Worm (Caenorhabditis elegans) whole organism, L1 larva: ENCODE data around the gene cyp-13A4.

ENCODE experiments used
- C16A3.4 ChIP-seq: fragments of 150-350 bp; optimal IDR thresholded peaks from 2 replicates; lab custom pipeline; 2014; ENCODE audit warnings: missing biosample characterization, missing genetic modification characterization
- C34B4.2 ChIP-seq: sonication (generic microtip); optimal IDR thresholded peaks from 2 replicates; lab custom pipeline; 2017; ENCODE audit warnings: mild to moderate bottlenecking, missing genetic modification characterization, missing compliant biosample characterization
- alr-1 ChIP-seq: fragments of 200-800 bp; sonication (Bioruptor generic); optimal IDR thresholded peaks from 2 replicates; lab custom pipeline; 2018; ENCODE audit warnings: borderline replicate concordance, mild to moderate bottlenecking, missing genetic modification characterization, missing compliant biosample characterization
- aly-2 ChIP-seq: fragments of 150-350 bp; optimal IDR thresholded peaks from 2 replicates; lab custom pipeline; 2014; ENCODE audit warnings: missing biosample characterization, missing genetic modification characterization
- ceh-63 ChIP-seq: fragments of 200-800 bp; sonication (Bioruptor generic); optimal IDR thresholded peaks from 2 replicates; lab custom pipeline; 2018; ENCODE audit warnings: mild to moderate bottlenecking, missing genetic modification characterization, missing compliant biosample characterization
- ceh-8 ChIP-seq: fragments of 200-800 bp; sonication (Bioruptor generic); optimal IDR thresholded peaks from 2 replicates; lab custom pipeline; 2018; ENCODE audit warnings: mild to moderate bottlenecking, missing genetic modification characterization, moderate library complexity, missing compliant biosample characterization
- ceh-88 ChIP-seq: fragments of 200-800 bp; sonication (Bioruptor generic); IDR thresholded peaks from 2 replicates; pipeline ENCODE4 v1.3.6; 2022; ENCODE audit warnings: missing genetic modification characterization, missing compliant biosample characterization
- ces-1 ChIP-seq: fragments of 150-350 bp; optimal IDR thresholded peaks from 2 replicates; lab custom pipeline; 2014; ENCODE audit warnings: missing biosample characterization, missing genetic modification reagents, missing genetic modification characterization
- dpl-1 ChIP-seq, 3 experiments: fragments of 150-350 bp in 2 of 3; sonication (generic microtip) in 1 of 3; optimal IDR thresholded peaks; 2 replicates each; lab custom pipeline; 2014 to 2017; ENCODE audit warnings: missing biosample characterization in 3 of 3, missing genetic modification characterization in 3 of 3, missing genetic modification reagents in 3 of 3
- dsc-1 ChIP-seq: sonication (generic microtip); optimal IDR thresholded peaks from 2 replicates; lab custom pipeline; 2016; ENCODE audit warnings: mild to moderate bottlenecking, missing genetic modification characterization, missing compliant biosample characterization
- efl-1 ChIP-seq, 4 experiments: fragments of 150-350 bp; optimal IDR thresholded peaks in 3 of 4; peaks in 1 of 4; 1 replicate in 1 of 4; 2 replicates in 3 of 4; lab custom pipeline; 2014; ENCODE audit warnings: missing biosample characterization in 2 of 4, missing genetic modification characterization in 2 of 4, missing genetic modification reagents in 2 of 4
- elt-2 ChIP-seq: sonication (generic microtip); optimal IDR thresholded peaks from 2 replicates; lab custom pipeline; 2016; ENCODE audit warnings: missing genetic modification characterization, mild to moderate bottlenecking, inconsistent platforms, missing compliant biosample characterization, missing genetic modification reagents
- ets-5 ChIP-seq: fragments of 200-800 bp; sonication (Bioruptor generic); IDR thresholded peaks from 2 replicates; pipeline ENCODE4 v1.3.6; 2022; ENCODE audit warnings: missing genetic modification characterization, missing compliant biosample characterization
- fkh-4 ChIP-seq: sonication (generic microtip); optimal IDR thresholded peaks from 2 replicates; lab custom pipeline; 2016; ENCODE audit warnings: missing compliant biosample characterization, missing genetic modification characterization, borderline replicate concordance
- fkh-8 ChIP-seq: sonication (generic microtip); optimal IDR thresholded peaks from 2 replicates; lab custom pipeline; 2016; ENCODE audit warnings: mild to moderate bottlenecking, missing genetic modification characterization, missing compliant biosample characterization
- fos-1 ChIP-seq: fragments of 150-350 bp; optimal IDR thresholded peaks from 2 replicates; lab custom pipeline; 2014; ENCODE audit warnings: missing biosample characterization, missing genetic modification characterization
- grh-1 ChIP-seq: fragments of 200-800 bp; sonication (Bioruptor generic); IDR thresholded peaks from 2 replicates; pipeline ENCODE4 v1.3.6; 2022; ENCODE audit warnings: missing genetic modification reagents, missing genetic modification characterization, missing compliant biosample characterization
- hlh-17 ChIP-seq: fragments of 200-800 bp; sonication (Bioruptor generic); optimal IDR thresholded peaks from 2 replicates; lab custom pipeline; 2018; ENCODE audit warnings: missing genetic modification characterization, mild to moderate bottlenecking, missing compliant biosample characterization, moderate library complexity, borderline replicate concordance
- hpl-2 ChIP-seq: fragments of 150-350 bp; optimal IDR thresholded peaks from 2 replicates; lab custom pipeline; 2014; ENCODE audit warnings: missing biosample characterization, missing genetic modification reagents, missing genetic modification characterization
- jun-1 ChIP-seq: fragments of 150-350 bp; optimal IDR thresholded peaks from 2 replicates; lab custom pipeline; 2014; ENCODE audit warnings: missing biosample characterization, missing genetic modification reagents, missing genetic modification characterization
- lin-14 ChIP-seq: fragments of 200-800 bp; sonication (Bioruptor generic); optimal IDR thresholded peaks from 2 replicates; lab custom pipeline; 2018; ENCODE audit warnings: mild to moderate bottlenecking, missing genetic modification characterization, moderate library complexity, missing compliant biosample characterization
- lin-15B ChIP-seq: fragments of 150-350 bp; sonication (generic microtip); optimal IDR thresholded peaks from 3 replicates; lab custom pipeline; 2014; ENCODE audit warnings: missing biosample characterization, missing genetic modification characterization
- lin-35 ChIP-seq, 2 experiments: fragments of 150-350 bp; optimal IDR thresholded peaks; 2 replicates each; lab custom pipeline; 2014; ENCODE audit warnings: missing biosample characterization in 2 of 2, missing genetic modification characterization in 2 of 2, missing genetic modification reagents in 2 of 2
- lin-39 ChIP-seq: fragments of 150-350 bp; optimal IDR thresholded peaks from 2 replicates; lab custom pipeline; 2014; ENCODE audit warnings: missing biosample characterization, missing genetic modification reagents, missing genetic modification characterization
- lir-3 ChIP-seq: sonication (generic microtip); optimal IDR thresholded peaks from 2 replicates; lab custom pipeline; 2016; ENCODE audit warnings: mild to moderate bottlenecking, missing genetic modification characterization, moderate library complexity, missing compliant biosample characterization; ENCODE audit not compliant: poor library complexity
- lsy-2 ChIP-seq, 2 experiments: fragments of 150-350 bp; optimal IDR thresholded peaks; 2 replicates each; lab custom pipeline; 2014; ENCODE audit warnings: missing biosample characterization in 2 of 2, missing genetic modification characterization in 2 of 2
- nhr-11 ChIP-seq: fragments of 150-350 bp; optimal IDR thresholded peaks from 2 replicates; lab custom pipeline; 2014; ENCODE audit warnings: missing biosample characterization, missing genetic modification characterization
- nhr-12 ChIP-seq: sonication (generic microtip); optimal IDR thresholded peaks from 2 replicates; lab custom pipeline; 2017; ENCODE audit warnings: missing biosample characterization, missing genetic modification characterization
- nhr-237 ChIP-seq: fragments of 150-350 bp; optimal IDR thresholded peaks from 2 replicates; lab custom pipeline; 2014; ENCODE audit warnings: missing biosample characterization, missing genetic modification characterization
- nhr-28 ChIP-seq: fragments of 150-350 bp; optimal IDR thresholded peaks from 2 replicates; lab custom pipeline; 2014; ENCODE audit warnings: missing biosample characterization, missing genetic modification characterization
- nhr-76 ChIP-seq: sonication (generic microtip); optimal IDR thresholded peaks from 2 replicates; lab custom pipeline; 2017; ENCODE audit warnings: missing biosample characterization, missing genetic modification characterization
- nhr-77 ChIP-seq: fragments of 150-350 bp; optimal IDR thresholded peaks from 2 replicates; lab custom pipeline; 2014; ENCODE audit warnings: missing biosample characterization, missing genetic modification characterization
- pag-3 ChIP-seq: sonication (generic microtip); optimal IDR thresholded peaks from 2 replicates; lab custom pipeline; 2017; ENCODE audit warnings: missing genetic modification characterization, mild to moderate bottlenecking, missing compliant biosample characterization, antibody characterized with exemption, borderline replicate concordance; ENCODE audit not compliant: insufficient read depth
- pax-3 ChIP-seq: fragments of 200-800 bp; sonication (Bioruptor generic); optimal IDR thresholded peaks from 2 replicates; lab custom pipeline; 2018; ENCODE audit warnings: mild to moderate bottlenecking, missing genetic modification characterization, moderate library complexity, missing compliant biosample characterization
- rnt-1 ChIP-seq: sonication (generic microtip); optimal IDR thresholded peaks from 2 replicates; lab custom pipeline; 2016; ENCODE audit warnings: mild to moderate bottlenecking, missing genetic modification characterization, moderate library complexity, missing compliant biosample characterization
- skn-1 ChIP-seq: fragments of 150-350 bp; optimal IDR thresholded peaks from 2 replicates; lab custom pipeline; 2014; ENCODE audit warnings: missing biosample characterization, missing genetic modification characterization
- snu-23 ChIP-seq: sonication (generic microtip); optimal IDR thresholded peaks from 2 replicates; lab custom pipeline; 2016; ENCODE audit warnings: missing genetic modification characterization, missing compliant biosample characterization
- sox-4 ChIP-seq: sonication (generic microtip); optimal IDR thresholded peaks from 2 replicates; lab custom pipeline; 2016; ENCODE audit warnings: missing genetic modification characterization, missing compliant biosample characterization
- swsn-7 ChIP-seq: sonication (generic microtip); optimal IDR thresholded peaks from 2 replicates; lab custom pipeline; 2016; ENCODE audit warnings: missing genetic modification characterization, missing compliant biosample characterization
- unc-130 ChIP-seq: fragments of 150-350 bp; optimal IDR thresholded peaks from 2 replicates; lab custom pipeline; 2017; ENCODE audit warnings: missing biosample characterization, missing genetic modification characterization, inconsistent platforms
- unc-30 ChIP-seq: sonication (generic microtip); optimal IDR thresholded peaks from 2 replicates; lab custom pipeline; 2017; ENCODE audit warnings: missing biosample characterization, missing genetic modification characterization
- vab-15 ChIP-seq: sonication (generic microtip); optimal IDR thresholded peaks from 2 replicates; lab custom pipeline; 2017; ENCODE audit warnings: missing genotype, mild to moderate bottlenecking, missing genetic modification characterization, missing compliant biosample characterization
- xbp-1 ChIP-seq: sonication (generic microtip); optimal IDR thresholded peaks from 2 replicates; lab custom pipeline; 2016; ENCODE audit warnings: missing genetic modification characterization, missing compliant biosample characterization
- zip-4 ChIP-seq: fragments of 200-800 bp; sonication (Bioruptor generic); optimal IDR thresholded peaks from 2 replicates; lab custom pipeline; 2018; ENCODE audit warnings: mild to moderate bottlenecking, missing genetic modification characterization, moderate library complexity, missing compliant biosample characterization
- ztf-4 ChIP-seq: fragments of 150-350 bp; optimal IDR thresholded peaks from 2 replicates; lab custom pipeline; 2014; ENCODE audit warnings: missing biosample characterization, missing genetic modification characterization

cyp-13A4 gene

DNA sequence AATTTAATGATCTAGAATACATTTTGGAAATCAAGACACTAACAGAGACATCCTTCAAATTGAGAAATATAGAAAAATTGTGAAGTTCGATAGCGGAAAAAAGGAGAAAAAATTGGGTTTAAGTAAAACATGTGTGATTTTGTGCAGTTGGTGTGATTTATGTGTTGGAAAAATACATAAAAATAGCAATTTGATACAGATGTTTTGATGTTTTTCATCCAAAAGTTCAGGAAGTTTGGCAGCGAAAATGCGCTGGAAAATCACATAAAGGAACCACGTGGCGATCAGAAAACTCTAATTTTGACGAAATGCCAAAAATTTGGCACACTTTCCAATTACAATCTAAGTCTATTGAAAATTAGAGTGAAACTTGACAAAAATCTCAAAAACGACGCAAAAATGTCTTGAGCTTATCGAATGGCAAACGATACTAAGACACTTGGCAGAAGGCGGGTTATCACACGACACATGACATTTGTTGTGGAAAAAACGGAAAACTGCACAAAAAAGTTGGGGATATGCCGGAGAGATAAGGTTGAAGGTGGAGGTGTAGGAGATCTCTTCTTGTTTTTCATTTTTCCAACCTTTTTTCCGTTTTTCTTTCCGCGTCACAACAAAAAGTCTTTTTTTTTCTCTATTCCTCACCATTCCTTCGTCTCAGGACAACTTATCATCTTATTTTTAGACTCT lies 23.5 kb downstream of the cyp-13A4 start, which contains the start of gene ZK1321.4:
TSS of gene ZK1321.4 (minus strand) at position 51 of the 690 bp plus-strand sequence.
- TF ChIP-seq fkh-4 (tag; lab: Kevin White, UChicago) (peak; percentile 4), nhr-11 (tag; lab: Kevin White, UChicago) (no peak), ets-5 (GFP tag; lab: Robert Waterston, UW) (no peak), lin-14 (peak; percentile 35), aly-2 (tag; lab: Kevin White, UChicago) (no peak), sox-4 (tag; lab: Kevin White, UChicago) (no peak), unc-130 (tag; lab: Kevin White, UChicago) (peak; percentile 41), nhr-237 (tag; lab: Kevin White, UChicago) (no peak), C34B4.2 (tag; lab: Kevin White, UChicago) (no peak), pag-3 (tag; lab: Kevin White, UChicago) (peak; percentile 97), rnt-1 (tag; lab: Kevin White, UChicago) (peak; percentile 58), lin-39 (tag; lab: Kevin White, UChicago) (no peak), dsc-1 (peak; percentile 77)

DNA sequence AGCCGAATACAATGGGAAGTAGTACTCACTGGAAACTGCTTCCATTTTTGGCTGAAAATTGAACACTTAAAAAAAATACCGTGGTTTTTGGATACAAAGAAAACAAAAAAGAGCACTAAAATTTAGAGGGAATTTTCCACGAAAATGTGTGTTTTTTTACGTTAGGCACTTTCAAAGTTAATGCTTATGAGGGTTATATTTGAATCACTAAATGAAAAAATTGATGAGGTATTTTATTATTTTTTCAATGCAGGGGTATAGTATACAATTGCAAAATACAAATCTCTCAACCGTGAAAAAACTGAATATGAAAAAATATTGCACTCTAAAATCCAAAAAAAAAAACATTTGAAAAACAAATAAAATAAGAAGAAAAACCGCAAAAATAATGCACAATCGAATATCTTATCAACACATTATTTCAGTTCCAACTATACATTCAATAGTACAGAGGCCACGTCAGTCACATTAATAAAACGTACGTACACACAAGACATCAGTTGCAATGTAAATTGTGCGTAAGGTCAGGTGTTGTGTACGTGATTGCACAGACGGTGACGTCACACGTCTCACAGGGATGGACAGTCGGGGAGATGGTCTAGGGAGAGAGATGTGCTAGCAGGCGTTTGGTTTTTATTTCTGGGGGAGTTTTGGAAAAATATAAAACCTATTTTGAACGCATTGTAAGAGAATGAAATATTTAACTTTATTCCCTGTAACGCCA lies 27.6 kb downstream of the cyp-13A4 start, which contains the start of gene aqp-10:
TSS of gene aqp-10 (minus strand) at position 51 of the 724 bp plus-strand sequence.
- no peak for TF ChIP-seq nhr-11 (tag; lab: Kevin White, UChicago)
- peak; percentile 17 to 79 for TF ChIP-seq lin-35 (GFP tag; optimal IDR thresholded peaks at IDR 0.05; lab: Kevin White, UChicago)
- peak; percentile 60 to 63 for TF ChIP-seq efl-1 (optimal IDR thresholded peaks at IDR 0.05; lab: Kevin White, UChicago)
- TF ChIP-seq efl-1 (GFP tag; optimal IDR thresholded peaks at IDR 0.05 in 1 of 2; lab: Kevin White, UChicago): peak; percentile 45 to 96
- TF ChIP-seq nhr-77 (tag; lab: Kevin White, UChicago): no peak
- no peak for TF ChIP-seq ceh-88 (GFP tag; lab: Robert Waterston, UW)
- peak; percentile 46 for TF ChIP-seq swsn-7
- TF ChIP-seq nhr-237 (tag; lab: Kevin White, UChicago): no peak
- TF ChIP-seq skn-1 (tag; lab: Kevin White, UChicago): peak; percentile 13
- no peak for TF ChIP-seq lin-15B (tag; lab: Kevin White, UChicago)
- TF ChIP-seq zip-4: no peak
- TF ChIP-seq xbp-1 (tag; lab: Kevin White, UChicago): peak; percentile 78
- TF ChIP-seq pax-3: no peak
- TF ChIP-seq lsy-2 (tag; optimal IDR thresholded peaks at IDR 0.05; lab: Kevin White, UChicago): peak; percentile 54 to 68
- peak; percentile 8 for TF ChIP-seq lir-3 (tag; lab: Kevin White, UChicago)
- no peak for TF ChIP-seq alr-1 (tag; lab: Kevin White, UChicago)
- TF ChIP-seq lin-39 (tag; lab: Kevin White, UChicago): no peak
- no peak for TF ChIP-seq unc-130 (tag; lab: Kevin White, UChicago)
- TF ChIP-seq snu-23: peak; percentile 74
- no peak for TF ChIP-seq nhr-76 (tag; lab: Kevin White, UChicago)
- no peak for TF ChIP-seq ztf-4 (tag; lab: Kevin White, UChicago)
- TF ChIP-seq elt-2 (tag; lab: Kevin White, UChicago): peak; percentile 69
- TF ChIP-seq fos-1 (tag; lab: Kevin White, UChicago): no peak
- TF ChIP-seq nhr-12 (tag; lab: Kevin White, UChicago): no peak
- no peak for TF ChIP-seq hlh-17 (GFP tag; lab: Kevin White, UChicago)
- TF ChIP-seq ceh-63 (GFP tag; lab: Kevin White, UChicago): no peak
- TF ChIP-seq dpl-1 (GFP tag; optimal IDR thresholded peaks at IDR 0.05; lab: Kevin White, UChicago): peak in 2 of 3 experiments; percentile 55 to 61
- TF ChIP-seq unc-30 (tag; lab: Kevin White, UChicago): no peak
- TF ChIP-seq lin-14: peak; percentile 54
- no peak for TF ChIP-seq vab-15
- no peak for TF ChIP-seq ceh-8
- TF ChIP-seq nhr-28 (tag; lab: Kevin White, UChicago): no peak
- no peak for TF ChIP-seq fkh-8 (tag; lab: Kevin White, UChicago)
- no peak for TF ChIP-seq jun-1 (tag; lab: Kevin White, UChicago)
- peak; percentile 44 for TF ChIP-seq C16A3.4
- no peak for TF ChIP-seq grh-1 (GFP tag; lab: Robert Waterston, UW)
- TF ChIP-seq hpl-2 (GFP tag; lab: Kevin White, UChicago): no peak
- TF ChIP-seq ces-1 (GFP tag; lab: Kevin White, UChicago): no peak
- TF ChIP-seq fkh-4 (tag; lab: Kevin White, UChicago): no peak
- TF ChIP-seq rnt-1 (tag; lab: Kevin White, UChicago): peak; percentile 46
